Worm (Caenorhabditis elegans) whole organism, L1 larva: ENCODE measurements around the gene otpl-1.

Experiments
- C04F5.9 ChIP-seq: sonication (generic microtip); optimal IDR thresholded peaks from 2 replicates; lab custom pipeline; 2016; ENCODE audit warnings: missing genetic modification characterization, missing compliant biosample characterization
- aha-1 ChIP-seq: fragments of 150-350 bp; optimal IDR thresholded peaks from 2 replicates; lab custom pipeline; 2014; ENCODE audit warnings: missing biosample characterization, missing genetic modification characterization
- aly-2 ChIP-seq: fragments of 150-350 bp; optimal IDR thresholded peaks from 2 replicates; lab custom pipeline; 2014; ENCODE audit warnings: missing biosample characterization, missing genetic modification characterization
- ama-1 ChIP-seq: fragments of 150-350 bp; optimal IDR thresholded peaks from 2 replicates; lab custom pipeline; 2014
- blmp-1 ChIP-seq: fragments of 150-350 bp; optimal IDR thresholded peaks from 2 replicates; lab custom pipeline; 2014; ENCODE audit warnings: missing biosample characterization, missing genetic modification characterization
- ceh-88 ChIP-seq: fragments of 200-800 bp; sonication (Bioruptor generic); IDR thresholded peaks from 2 replicates; pipeline ENCODE4 v1.3.6; 2022; ENCODE audit warnings: missing genetic modification characterization, missing compliant biosample characterization
- efl-1 ChIP-seq, 4 experiments: fragments of 150-350 bp; optimal IDR thresholded peaks in 3 of 4; peaks in 1 of 4; 1 replicate in 1 of 4; 2 replicates in 3 of 4; lab custom pipeline; 2014; ENCODE audit warnings: missing biosample characterization in 2 of 4, missing genetic modification characterization in 2 of 4, missing genetic modification reagents in 2 of 4
- nhr-71 ChIP-seq: sonication (generic microtip); optimal IDR thresholded peaks from 2 replicates; lab custom pipeline; 2016; ENCODE audit warnings: mild to moderate bottlenecking, missing genetic modification characterization, moderate library complexity, missing compliant biosample characterization
- pqm-1 ChIP-seq: sonication (generic microtip); optimal IDR thresholded peaks from 3 replicates; lab custom pipeline; 2017; ENCODE audit warnings: missing biosample characterization, missing genetic modification characterization
- ztf-11 ChIP-seq, 2 experiments: sonication (generic microtip); optimal IDR thresholded peaks; 2 replicates each; lab custom pipeline; 2016 to 2017; ENCODE audit warnings: missing genetic modification characterization in 2 of 2, missing biosample characterization in 1 of 2, missing compliant biosample characterization in 1 of 2

- TF ChIP-seq C04F5.9 (tag; lab: Kevin White, UChicago): no peak
- TF ChIP-seq efl-1 (optimal IDR thresholded peaks at IDR 0.05; lab: Kevin White, UChicago): no peak
- TF ChIP-seq efl-1 (GFP tag; optimal IDR thresholded peaks at IDR 0.05 in 1 of 2; lab: Kevin White, UChicago): no peak
- TF ChIP-seq blmp-1 (tag; lab: Kevin White, UChicago): no peak
- no peak for TF ChIP-seq pqm-1
- no peak for TF ChIP-seq aly-2 (tag; lab: Kevin White, UChicago)
- no peak for TF ChIP-seq ceh-88 (GFP tag; lab: Robert Waterston, UW)
- no peak for TF ChIP-seq ztf-11 (tag; optimal IDR thresholded peaks at IDR 0.05; lab: Kevin White, UChicago)
- no peak for TF ChIP-seq aha-1 (tag; lab: Kevin White, UChicago)
- TF ChIP-seq ama-1 (lab: Kevin White, UChicago): no peak
- TF ChIP-seq nhr-71: no peak
These were observed 22.0 kb downstream of the otpl-1 start for ce11 chrIV:3590821-3591220.
